Worm (Caenorhabditis elegans): Measurements from ENCODE around the gene bcas-2.

DNA sequence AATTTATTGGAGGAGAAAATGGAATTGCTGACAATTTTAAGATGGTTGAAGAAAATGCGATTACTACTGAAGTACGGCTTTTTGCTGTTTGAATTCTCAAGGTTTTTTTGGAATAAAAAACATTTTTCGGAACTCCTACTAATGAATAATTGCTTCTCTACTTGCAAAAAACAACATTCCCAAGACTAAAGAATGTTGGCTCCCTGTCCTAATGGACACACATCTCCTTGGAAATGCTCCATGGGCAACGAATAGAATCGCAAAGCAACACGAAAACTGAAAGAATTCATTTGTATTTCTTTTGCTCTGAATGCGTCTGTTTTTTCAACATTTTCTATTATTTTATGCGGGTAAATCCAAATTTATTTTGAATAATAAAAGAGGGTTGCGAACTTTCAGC lies 27.2 kb upstream of the bcas-2 start, which contains the start of gene C18F10.2:
- TF ChIP-seq ref-1 (GFP tag; conservative IDR thresholded peaks at IDR 0.05) (no peak), flt-1 (GFP tag; IDR thresholded peaks at IDR 0.05) (no peak)
